Worm (Caenorhabditis elegans) whole organism, late embryonic: ENCODE measurements around the gene rsef-1.

Experiments used
- ama-1 ChIP-seq: fragments of 150-350 bp; optimal IDR thresholded peaks from 2 replicates; lab custom pipeline; 2014
- ceh-14 ChIP-seq: sonication (generic microtip); optimal IDR thresholded peaks from 2 replicates; lab custom pipeline; 2016; ENCODE audit warnings: missing genotype, missing genetic modification characterization, missing compliant biosample characterization
- fax-1 ChIP-seq: sonication (generic microtip); optimal IDR thresholded peaks from 2 replicates; lab custom pipeline; 2016; ENCODE audit warnings: missing genotype, missing genetic modification characterization, missing compliant biosample characterization
- pha-4 ChIP-seq: fragments of 150-350 bp; optimal IDR thresholded peaks from 2 replicates; lab custom pipeline; 2018; ENCODE audit warnings: missing biosample characterization, missing genetic modification reagents, missing genetic modification characterization

DNA sequence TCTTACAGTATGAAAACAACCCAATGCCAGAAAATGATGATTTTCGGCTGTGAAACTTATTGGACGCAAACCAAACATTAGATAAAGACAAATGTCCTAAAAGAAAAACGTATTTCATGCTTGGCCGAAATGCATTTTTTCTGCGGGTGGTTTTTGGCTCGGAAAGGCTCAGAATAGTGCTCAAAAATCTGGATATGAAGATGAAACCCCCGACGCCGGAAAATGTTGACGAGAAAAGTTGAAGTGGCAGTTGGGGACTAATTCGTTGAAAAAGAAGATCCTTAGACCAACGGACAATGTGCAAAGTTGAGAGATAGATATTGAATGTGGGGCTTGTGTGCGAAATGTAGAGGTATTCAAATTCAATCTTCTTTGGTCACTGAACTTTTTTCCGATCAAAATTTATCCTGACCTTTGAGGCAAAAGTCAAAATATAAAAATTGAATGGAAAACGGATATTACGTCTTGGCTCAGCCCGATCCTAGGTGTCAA, 40.6 kb downstream of the rsef-1 start, which contains the start of gene flp-18:
- TF ChIP-seq fax-1 (tag; lab: Kevin White, UChicago) (no peak), pha-4 (tag; lab: Kevin White, UChicago) (no peak), ceh-14 (tag; lab: Kevin White, UChicago) (no peak), ama-1 (lab: Kevin White, UChicago) (no peak)
